Fruit fly (Drosophila melanogaster): Measurements from ENCODE around the gene Skel.

The Skel gene

DNA sequence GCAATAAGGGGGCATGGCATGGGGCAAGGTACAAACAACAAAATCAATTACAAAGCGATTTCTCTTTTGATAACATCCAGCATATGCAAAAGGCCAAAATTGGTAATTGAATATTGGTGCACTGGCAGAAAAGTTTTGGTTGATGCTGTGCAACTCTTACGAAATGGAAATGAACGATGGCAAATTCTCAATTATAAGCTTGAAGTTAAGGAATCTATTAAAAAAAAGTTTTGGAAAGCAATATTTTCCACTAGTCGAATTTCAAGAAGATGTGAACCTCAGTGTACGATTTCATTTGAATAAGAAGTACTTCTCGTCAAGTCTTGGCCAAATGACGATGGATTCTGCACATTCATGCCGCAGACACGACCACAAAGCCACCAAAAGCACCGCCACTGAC is 30.8 kb upstream of the Skel start (continued):
- TF ChIP-seq odd (GFP tag; optimal IDR thresholded peaks at IDR 0.05) (no peak), unpg (GFP tag; optimal IDR thresholded peaks at IDR 0.05) (peak; percentile 24), Hsf (GFP tag; optimal IDR thresholded peaks at IDR 0.05) (peak; percentile 31), mam (GFP tag; optimal IDR thresholded peaks at IDR 0.05) (peak; percentile 29), ara (GFP tag; IDR thresholded peaks at IDR 0.05) (peak; percentile 52; the same call in 1 of the 2 replicates), CG10979 (tag; optimal IDR thresholded peaks at IDR 0.05) (peak; percentile 56), tio (GFP tag; optimal IDR thresholded peaks at IDR 0.05) (peak; percentile 23), grau (tag; optimal IDR thresholded peaks at IDR 0.05) (peak; percentile 34), CG6272 (GFP tag; IDR thresholded peaks at IDR 0.05) (no peak), gce (GFP tag; IDR thresholded peaks at IDR 0.05) (no peak), CG10267 (tag; optimal IDR thresholded peaks at IDR 0.05) (peak; percentile 5), Med (GFP tag) (peak; percentile 76), eve (GFP tag; optimal IDR thresholded peaks at IDR 0.05) (peak in 1 of 2 experiments; percentile 19), row (GFP tag; IDR thresholded peaks at IDR 0.05) (peak; percentile 39; the same call in 2 of the 3 replicates), vvl (GFP tag; IDR thresholded peaks at IDR 0.05) (peak; percentile 53; the same call in 1 of the 2 replicates), Six4 (GFP tag; optimal IDR thresholded peaks at IDR 0.05) (no peak), pb (GFP tag; optimal IDR thresholded peaks at IDR 0.05) (no peak), CG9876 (GFP tag; optimal IDR thresholded peaks at IDR 0.05) (no peak), CG30020 (tag; optimal IDR thresholded peaks at IDR 0.05) (no peak), ssp (GFP tag; IDR thresholded peaks at IDR 0.05) (0 out of 2 replicates have a peak, but pooled peaks have one; percentile 27), Trl (optimal IDR thresholded peaks at IDR 0.05) (no peak), Trl (GFP tag; optimal IDR thresholded peaks at IDR 0.05) (peak; percentile 40), Ets97D (GFP tag; optimal IDR thresholded peaks at IDR 0.05) (no peak), CG8388 (GFP tag; optimal IDR thresholded peaks at IDR 0.05) (peak; percentile 26), bsh (GFP tag; optimal IDR thresholded peaks at IDR 0.05) (peak in 1 of 2 experiments; percentile 55), CG11504 (tag; optimal IDR thresholded peaks at IDR 0.05) (peak; percentile 40), CG11093 (GFP tag; IDR thresholded peaks at IDR 0.05) (no peak), Spps (tag; optimal IDR thresholded peaks at IDR 0.05) (peak; percentile 25), lilli (GFP tag; optimal IDR thresholded peaks at IDR 0.05) (peak; percentile 20), dan (GFP tag; IDR thresholded peaks at IDR 0.05) (no peak), Pdp1 (GFP tag; optimal IDR thresholded peaks at IDR 0.05) (peak; percentile 6 to 23), CG14667 (GFP tag; IDR thresholded peaks at IDR 0.05) (no peak), CG1603 (tag; optimal IDR thresholded peaks at IDR 0.05) (peak; percentile 16), Drgx (GFP tag; IDR thresholded peaks at IDR 0.05) (0 out of 2 replicates have a peak, but pooled peaks have one; percentile 23), ind (GFP tag; optimal IDR thresholded peaks at IDR 0.05) (peak; percentile 4), CG14441 (GFP tag; IDR thresholded peaks at IDR 0.05) (peak; percentile 26; the same call in 1 of the 2 replicates), unc-4 (GFP tag; IDR thresholded peaks at IDR 0.05; ENCODE audit: partially characterized antibody) (no peak), CG9727 (GFP tag; optimal IDR thresholded peaks at IDR 0.05) (peak; percentile 27), chn (GFP tag; optimal IDR thresholded peaks at IDR 0.05) (peak; percentile 7), lmd (GFP tag; IDR thresholded peaks at IDR 0.05) (peak; percentile 47; the same call in 1 of the 2 replicates), slbo (GFP tag; IDR thresholded peaks at IDR 0.05) (0 out of 2 replicates have a peak, but pooled peaks have one; percentile 38), CG2120 (GFP tag; optimal IDR thresholded peaks at IDR 0.05) (peak; percentile 32), dmrt99B (tag; optimal IDR thresholded peaks at IDR 0.05) (peak; percentile 36), E2f1 (GFP tag; IDR thresholded peaks at IDR 0.05) (0 out of 2 replicates have a peak, but pooled peaks have one; percentile 31), ase (GFP tag; IDR thresholded peaks at IDR 0.05) (0 out of 3 replicates have a peak, but pooled peaks have one; percentile 26), CG17186 (GFP tag; optimal IDR thresholded peaks at IDR 0.05) (no peak), hkb (optimal IDR thresholded peaks at IDR 0.05) (no peak), hkb (GFP tag; IDR thresholded peaks at IDR 0.05) (peak; percentile 48; the same call in 1 of the 2 replicates), HLH54F (GFP tag; optimal IDR thresholded peaks at IDR 0.05) (peak; percentile 20), CG12391 (tag; optimal IDR thresholded peaks at IDR 0.05) (peak; percentile 18), CG33213 (GFP tag; optimal IDR thresholded peaks at IDR 0.05) (peak; percentile 4), CG4424 (GFP tag; optimal IDR thresholded peaks at IDR 0.05) (peak; percentile 37)

Measured in whole organism, embryonic.